Worm (Caenorhabditis elegans) whole organism, L2 larva: ENCODE measurements around the gene secs-1.

ENCODE experiments used
- C34F6.9 ChIP-seq: fragments of 150-350 bp; optimal IDR thresholded peaks from 2 replicates; lab custom pipeline; 2014; ENCODE audit warnings: missing biosample characterization, missing genetic modification characterization
- F13H6.1 ChIP-seq: sonication (generic microtip); optimal IDR thresholded peaks from 2 replicates; lab custom pipeline; 2016; ENCODE audit warnings: missing genetic modification characterization, missing compliant biosample characterization
- R02D3.7 ChIP-seq: fragments of 150-350 bp; optimal IDR thresholded peaks from 2 replicates; lab custom pipeline; 2014; ENCODE audit warnings: missing biosample characterization, missing genetic modification characterization
- alr-1 ChIP-seq: fragments of 150-350 bp; optimal IDR thresholded peaks from 2 replicates; lab custom pipeline; 2014; ENCODE audit warnings: missing biosample characterization, missing genetic modification characterization
- ceh-16 ChIP-seq: fragments of 150-350 bp; optimal IDR thresholded peaks from 2 replicates; lab custom pipeline; 2014; ENCODE audit warnings: missing biosample characterization, missing genetic modification characterization
- ceh-82 ChIP-seq: fragments of 150-350 bp; optimal IDR thresholded peaks from 2 replicates; lab custom pipeline; 2014; ENCODE audit warnings: missing biosample characterization, missing genetic modification characterization
- crh-2 ChIP-seq: sonication (generic microtip); optimal IDR thresholded peaks from 2 replicates; lab custom pipeline; 2017; ENCODE audit warnings: missing biosample characterization, missing genetic modification characterization
- dmd-4 ChIP-seq: sonication (generic microtip); optimal IDR thresholded peaks from 2 replicates; lab custom pipeline; 2017; ENCODE audit warnings: missing biosample characterization, missing genetic modification characterization
- elt-3 ChIP-seq: sonication (generic microtip); optimal IDR thresholded peaks from 2 replicates; lab custom pipeline; 2017; ENCODE audit warnings: missing biosample characterization, missing genetic modification characterization
- fos-1 ChIP-seq: fragments of 150-350 bp; optimal IDR thresholded peaks from 2 replicates; lab custom pipeline; 2014; ENCODE audit warnings: missing biosample characterization, missing genetic modification characterization
- lin-11 ChIP-seq: fragments of 150-350 bp; sonication (generic microtip); optimal IDR thresholded peaks from 2 replicates; lab custom pipeline; 2014; ENCODE audit warnings: missing biosample characterization, missing genetic modification characterization, inconsistent platforms, mixed read lengths
- lin-13 ChIP-seq: fragments of 150-350 bp; optimal IDR thresholded peaks from 2 replicates; lab custom pipeline; 2014; ENCODE audit warnings: missing biosample characterization, missing genetic modification reagents, missing genetic modification characterization
- lin-39 ChIP-seq: fragments of 150-350 bp; optimal IDR thresholded peaks from 2 replicates; lab custom pipeline; 2014; ENCODE audit warnings: missing biosample characterization, missing genetic modification reagents, missing genetic modification characterization
- lsy-2 ChIP-seq, 2 experiments: fragments of 150-350 bp in 1 of 2; sonication (generic microtip) in 1 of 2; optimal IDR thresholded peaks; 2 replicates each; lab custom pipeline; 2014 to 2017; ENCODE audit warnings: missing biosample characterization in 2 of 2, missing genetic modification characterization in 2 of 2
- mab-5 ChIP-seq: fragments of 150-350 bp; optimal IDR thresholded peaks from 2 replicates; lab custom pipeline; 2014; ENCODE audit warnings: missing biosample characterization, missing genetic modification characterization
- mbf-1 ChIP-seq: sonication (generic microtip); optimal IDR thresholded peaks from 2 replicates; lab custom pipeline; 2017; ENCODE audit warnings: missing biosample characterization, missing genetic modification characterization
- nhr-10 ChIP-seq: sonication (generic microtip); optimal IDR thresholded peaks from 2 replicates; lab custom pipeline; 2017; ENCODE audit warnings: missing biosample characterization, missing genetic modification characterization
- nhr-11 ChIP-seq: fragments of 150-350 bp; optimal IDR thresholded peaks from 2 replicates; lab custom pipeline; 2014; ENCODE audit warnings: missing biosample characterization, missing genetic modification characterization
- nhr-12 ChIP-seq: fragments of 150-350 bp; optimal IDR thresholded peaks from 2 replicates; lab custom pipeline; 2014; ENCODE audit warnings: missing biosample characterization, missing genetic modification characterization
- nhr-237 ChIP-seq: fragments of 150-350 bp; optimal IDR thresholded peaks from 2 replicates; lab custom pipeline; 2014; ENCODE audit warnings: missing biosample characterization, missing genetic modification characterization
- nhr-25 ChIP-seq: fragments of 150-350 bp; sonication (generic microtip); optimal IDR thresholded peaks from 3 replicates; lab custom pipeline; 2014; ENCODE audit warnings: missing biosample characterization, missing genetic modification characterization
- nhr-77 ChIP-seq: fragments of 150-350 bp; optimal IDR thresholded peaks from 2 replicates; lab custom pipeline; 2014; ENCODE audit warnings: missing biosample characterization, missing genetic modification characterization
- sem-4 ChIP-seq: fragments of 150-350 bp; optimal IDR thresholded peaks from 2 replicates; lab custom pipeline; 2014; ENCODE audit warnings: missing biosample characterization, missing genetic modification reagents, missing genetic modification characterization
- skn-1 ChIP-seq: sonication (generic microtip); optimal IDR thresholded peaks from 2 replicates; lab custom pipeline; 2017; ENCODE audit warnings: missing biosample characterization, missing genetic modification characterization
- sma-3 ChIP-seq: sonication (generic microtip); optimal IDR thresholded peaks from 2 replicates; lab custom pipeline; 2016; ENCODE audit warnings: missing genetic modification reagents, missing genetic modification characterization, missing compliant biosample characterization
- sma-9 ChIP-seq, 2 experiments: fragments of 150-350 bp in 1 of 2; sonication (generic microtip) in 1 of 2; optimal IDR thresholded peaks; 2 replicates each; lab custom pipeline; 2014 to 2016; ENCODE audit warnings: missing genetic modification characterization in 2 of 2, mild to moderate bottlenecking in 1 of 2, missing biosample characterization in 1 of 2, missing compliant biosample characterization in 1 of 2, missing genetic modification reagents in 1 of 2, moderate library complexity in 1 of 2
- snpc-4 ChIP-seq: fragments of 150-350 bp; optimal IDR thresholded peaks from 2 replicates; lab custom pipeline; 2014; ENCODE audit warnings: missing biosample characterization, missing genetic modification characterization
- unc-55 ChIP-seq: fragments of 150-350 bp; sonication (generic microtip); optimal IDR thresholded peaks from 3 replicates; lab custom pipeline; 2014; ENCODE audit warnings: missing biosample characterization, missing genetic modification reagents, missing genetic modification characterization
- unc-62 ChIP-seq: fragments of 150-350 bp; optimal IDR thresholded peaks from 2 replicates; lab custom pipeline; 2014; ENCODE audit warnings: missing biosample characterization, missing genetic modification reagents, missing genetic modification characterization
- zag-1 ChIP-seq: fragments of 150-350 bp; optimal IDR thresholded peaks from 2 replicates; lab custom pipeline; 2014; ENCODE audit warnings: missing biosample characterization, missing genetic modification characterization
- ztf-1 ChIP-seq: fragments of 200-800 bp; sonication (Bioruptor generic); conservative IDR thresholded peaks from 2 replicates; pipeline ENCODE4 v1.3.6; 2022; ENCODE audit warnings: missing genetic modification characterization, missing compliant biosample characterization
- ztf-11 ChIP-seq: sonication (generic microtip); optimal IDR thresholded peaks from 2 replicates; lab custom pipeline; 2017; ENCODE audit warnings: missing biosample characterization, missing genetic modification characterization

Gene secs-1

DNA sequence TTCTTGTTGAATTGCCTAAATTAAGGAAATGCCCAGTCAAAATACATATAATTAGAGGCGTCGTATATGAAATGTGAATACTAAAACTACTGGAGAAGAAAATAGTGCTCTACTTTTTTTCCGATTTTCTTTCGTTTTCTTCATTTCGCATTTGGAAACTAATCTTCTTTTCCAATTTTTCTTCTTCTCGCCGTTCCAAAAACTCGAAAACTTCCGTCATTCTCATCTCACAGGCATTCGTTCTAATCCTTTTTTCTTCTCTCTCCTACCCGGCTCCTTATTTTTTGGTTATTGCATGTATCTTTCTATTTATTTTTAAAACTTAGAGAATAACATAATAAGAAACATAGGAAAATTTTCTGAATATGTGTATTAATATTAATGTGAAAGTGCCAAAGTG, 28.6 kb upstream of the secs-1 start:
- TF ChIP-seq mbf-1 (tag; lab: Kevin White, UChicago) (no peak), unc-55 (GFP tag; lab: Kevin White, UChicago) (peak; percentile 91), nhr-12 (tag; lab: Kevin White, UChicago) (no peak), nhr-11 (tag; lab: Kevin White, UChicago) (no peak), crh-2 (tag; lab: Kevin White, UChicago) (no peak), alr-1 (no peak)
- TF ChIP-seq, all 48 proteins: peak for 1

DNA sequence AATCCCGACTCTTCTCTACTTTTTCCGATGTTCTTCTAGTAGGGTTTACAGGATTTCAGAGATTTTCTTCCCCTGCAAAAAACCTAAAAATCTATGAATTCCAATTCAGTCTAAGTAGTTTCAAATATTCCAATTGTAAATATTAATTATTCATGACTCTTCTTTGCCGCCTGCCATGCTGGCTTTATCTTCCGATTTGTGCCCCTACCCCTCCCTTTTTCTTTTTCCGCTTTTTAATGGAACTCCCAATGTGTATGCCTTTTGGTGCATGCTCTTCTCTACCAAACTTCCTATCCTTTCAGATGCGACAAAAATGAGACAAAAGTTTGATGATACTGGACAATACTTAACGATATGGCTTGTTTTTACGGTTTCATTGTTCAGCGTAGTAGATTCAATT, 20.4 kb upstream of the secs-1 start, which contains the start of gene nrx-1:
TSS of gene nrx-1 (plus strand) at position 301 of the 400 bp plus-strand sequence.
- TF ChIP-seq C34F6.9 (no peak), lsy-2 (tag; optimal IDR thresholded peaks at IDR 0.05; lab: Kevin White, UChicago) (no peak), nhr-237 (tag; lab: Kevin White, UChicago) (no peak), mbf-1 (tag; lab: Kevin White, UChicago) (no peak), nhr-10 (tag; lab: Kevin White, UChicago) (no peak), lin-13 (GFP tag; lab: Kevin White, UChicago) (no peak), sma-9 (GFP tag; optimal IDR thresholded peaks at IDR 0.05; lab: Kevin White, UChicago) (no peak), sma-9 (tag; optimal IDR thresholded peaks at IDR 0.05; lab: Kevin White, UChicago) (no peak), elt-3 (tag; lab: Kevin White, UChicago) (no peak), nhr-25 (tag; lab: Kevin White, UChicago) (no peak), ceh-16 (tag; lab: Kevin White, UChicago) (no peak), sem-4 (tag; lab: Kevin White, UChicago) (no peak), alr-1 (no peak), unc-55 (GFP tag; lab: Kevin White, UChicago) (no peak)

DNA sequence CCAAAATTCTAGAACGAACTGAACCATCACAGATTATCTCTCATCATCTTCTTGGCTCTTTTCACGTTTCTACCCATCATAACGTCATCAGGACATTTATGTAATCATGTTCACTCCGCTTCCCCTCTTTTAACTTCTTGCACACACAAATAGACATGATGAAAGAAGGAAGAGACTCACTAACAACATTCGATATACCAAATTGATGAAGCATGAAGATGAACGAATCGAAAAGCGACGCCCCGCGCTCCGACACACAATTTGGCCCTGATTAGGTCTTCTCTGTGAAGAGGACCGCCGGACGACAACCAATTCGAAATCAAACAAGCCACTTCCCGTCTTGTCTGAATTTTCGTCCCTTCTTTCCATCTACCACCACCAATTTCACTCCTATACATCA, 14.2 kb upstream of the secs-1 start:
- TF ChIP-seq R02D3.7 (tag; lab: Kevin White, UChicago) = no peak
- TF ChIP-seq snpc-4 (tag; lab: Kevin White, UChicago) = no peak
- no peak for TF ChIP-seq unc-62 (GFP tag; lab: Kevin White, UChicago)
- no peak for TF ChIP-seq mbf-1 (tag; lab: Kevin White, UChicago)
- TF ChIP-seq C34F6.9 = no peak
- no peak for TF ChIP-seq dmd-4 (tag; lab: Kevin White, UChicago)
- TF ChIP-seq ceh-82 (tag; lab: Kevin White, UChicago) = no peak
- TF ChIP-seq zag-1 (tag; lab: Kevin White, UChicago) = no peak
- TF ChIP-seq sem-4 (tag; lab: Kevin White, UChicago) = no peak
- no peak for TF ChIP-seq lin-39 (tag; lab: Kevin White, UChicago)
- TF ChIP-seq sma-3 = no peak
- no peak for TF ChIP-seq nhr-77
- TF ChIP-seq lin-11 = no peak
- no peak for TF ChIP-seq nhr-237 (tag; lab: Kevin White, UChicago)

DNA sequence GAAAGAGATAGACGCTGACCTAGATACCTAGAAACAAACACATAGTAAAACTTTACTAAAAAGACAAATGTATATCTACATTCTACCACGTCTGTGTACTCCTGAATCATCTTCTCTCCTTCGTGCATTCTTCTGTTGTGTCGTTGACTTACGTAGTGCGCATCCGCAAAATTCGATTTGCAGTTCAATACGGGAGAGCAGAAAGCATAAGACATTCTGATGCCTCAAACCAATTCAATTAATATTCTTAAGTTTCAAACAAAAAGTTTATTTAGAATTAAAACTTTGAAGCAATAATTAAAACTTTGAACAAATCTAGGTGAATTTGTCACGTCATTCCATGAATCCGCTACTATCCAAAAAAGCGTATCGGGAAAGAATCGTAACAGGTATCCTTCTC, 12.6 kb upstream of the secs-1 start:
- no peak for TF ChIP-seq skn-1
- no peak for TF ChIP-seq mab-5 (tag; lab: Kevin White, UChicago)
- no peak for TF ChIP-seq nhr-237 (tag; lab: Kevin White, UChicago)
- TF ChIP-seq lin-13 (GFP tag; lab: Kevin White, UChicago) = no peak

DNA sequence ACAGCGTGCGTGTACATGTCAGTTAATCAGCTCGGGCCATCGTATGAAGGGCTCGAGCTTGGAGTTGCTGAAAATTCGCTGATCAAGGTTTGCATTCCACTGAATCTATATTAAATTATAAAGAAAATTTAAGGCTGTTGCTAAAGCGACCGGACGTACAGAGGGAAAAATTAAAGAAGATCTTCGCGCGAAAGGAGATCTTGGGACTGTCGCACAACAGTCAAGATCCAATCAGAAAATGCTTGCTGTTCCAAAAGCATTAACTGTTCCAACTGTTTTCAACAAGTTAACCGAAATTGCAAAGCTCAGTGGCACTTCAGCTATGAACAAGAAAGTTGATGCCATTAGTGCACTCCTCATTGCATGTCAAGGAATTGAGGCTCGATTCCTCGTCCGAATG, 10.1 kb upstream of the secs-1 start:
- TF ChIP-seq F13H6.1 (tag; lab: Kevin White, UChicago) (no peak), ztf-11 (tag; lab: Kevin White, UChicago) (no peak), ceh-16 (tag; lab: Kevin White, UChicago) (no peak), ztf-1 (no peak), crh-2 (tag; lab: Kevin White, UChicago) (no peak), lsy-2 (tag; optimal IDR thresholded peaks at IDR 0.05; lab: Kevin White, UChicago) (no peak), fos-1 (tag; lab: Kevin White, UChicago) (no peak), unc-55 (GFP tag; lab: Kevin White, UChicago) (no peak), lin-13 (GFP tag; lab: Kevin White, UChicago) (no peak)
- TF ChIP-seq, all 48 proteins: peak for 0
